Worm (Caenorhabditis elegans) whole organism, L2 larva: Measurements from ENCODE around the gene rbm-7.

Experiments used
- C34F6.9 ChIP-seq: fragments of 150-350 bp; optimal IDR thresholded peaks from 2 replicates; lab custom pipeline; 2014; ENCODE audit warnings: missing biosample characterization, missing genetic modification characterization
- F13H6.1 ChIP-seq: sonication (generic microtip); optimal IDR thresholded peaks from 2 replicates; lab custom pipeline; 2016; ENCODE audit warnings: missing genetic modification characterization, missing compliant biosample characterization
- R02D3.7 ChIP-seq: fragments of 150-350 bp; optimal IDR thresholded peaks from 2 replicates; lab custom pipeline; 2014; ENCODE audit warnings: missing biosample characterization, missing genetic modification characterization
- Y55F3AM.14 ChIP-seq: fragments of 200-800 bp; sonication (Bioruptor generic); optimal IDR thresholded peaks from 2 replicates; lab custom pipeline; 2018; ENCODE audit warnings: mild to moderate bottlenecking, missing genetic modification characterization, missing compliant biosample characterization
- ZK546.5 ChIP-seq: sonication (generic microtip); optimal IDR thresholded peaks from 2 replicates; lab custom pipeline; 2017; ENCODE audit warnings: missing biosample characterization, missing genetic modification characterization
- aly-2 ChIP-seq: fragments of 150-350 bp; optimal IDR thresholded peaks from 2 replicates; lab custom pipeline; 2014; ENCODE audit warnings: missing biosample characterization, missing genetic modification characterization
- ama-1 ChIP-seq: fragments of 150-350 bp; optimal IDR thresholded peaks from 2 replicates; lab custom pipeline; 2018; ENCODE audit warnings: inconsistent platforms
- blmp-1 ChIP-seq: sonication (generic microtip); optimal IDR thresholded peaks from 2 replicates; lab custom pipeline; 2017; ENCODE audit warnings: missing genetic modification characterization, mild to moderate bottlenecking, missing compliant biosample characterization, antibody characterized with exemption, moderate library complexity; ENCODE audit not compliant: insufficient read depth
- ceh-82 ChIP-seq: fragments of 150-350 bp; optimal IDR thresholded peaks from 2 replicates; lab custom pipeline; 2014; ENCODE audit warnings: missing biosample characterization, missing genetic modification characterization
- crh-2 ChIP-seq: sonication (generic microtip); optimal IDR thresholded peaks from 2 replicates; lab custom pipeline; 2017; ENCODE audit warnings: missing biosample characterization, missing genetic modification characterization
- dmd-4 ChIP-seq: sonication (generic microtip); optimal IDR thresholded peaks from 2 replicates; lab custom pipeline; 2017; ENCODE audit warnings: missing biosample characterization, missing genetic modification characterization
- egl-27 ChIP-seq: sonication (generic microtip); optimal IDR thresholded peaks from 3 replicates; lab custom pipeline; 2017; ENCODE audit warnings: missing biosample characterization, missing genetic modification reagents, missing genetic modification characterization
- elt-1 ChIP-seq: fragments of 150-350 bp; optimal IDR thresholded peaks from 2 replicates; lab custom pipeline; 2014; ENCODE audit warnings: missing biosample characterization, missing genetic modification characterization
- elt-3 ChIP-seq: sonication (generic microtip); optimal IDR thresholded peaks from 2 replicates; lab custom pipeline; 2017; ENCODE audit warnings: missing biosample characterization, missing genetic modification characterization
- fos-1 ChIP-seq: fragments of 150-350 bp; optimal IDR thresholded peaks from 2 replicates; lab custom pipeline; 2014; ENCODE audit warnings: missing biosample characterization, missing genetic modification characterization
- gmeb-1 ChIP-seq: fragments of 150-350 bp; optimal IDR thresholded peaks from 2 replicates; lab custom pipeline; 2014; ENCODE audit warnings: missing biosample characterization, missing genetic modification characterization
- lin-11 ChIP-seq: fragments of 150-350 bp; sonication (generic microtip); optimal IDR thresholded peaks from 2 replicates; lab custom pipeline; 2014; ENCODE audit warnings: missing biosample characterization, missing genetic modification characterization, inconsistent platforms, mixed read lengths
- lin-13 ChIP-seq: fragments of 150-350 bp; optimal IDR thresholded peaks from 2 replicates; lab custom pipeline; 2014; ENCODE audit warnings: missing biosample characterization, missing genetic modification reagents, missing genetic modification characterization
- lsy-2 ChIP-seq, 2 experiments: fragments of 150-350 bp in 1 of 2; sonication (generic microtip) in 1 of 2; optimal IDR thresholded peaks; 2 replicates each; lab custom pipeline; 2014 to 2017; ENCODE audit warnings: missing biosample characterization in 2 of 2, missing genetic modification characterization in 2 of 2
- mab-5 ChIP-seq: fragments of 150-350 bp; optimal IDR thresholded peaks from 2 replicates; lab custom pipeline; 2014; ENCODE audit warnings: missing biosample characterization, missing genetic modification characterization
- mbf-1 ChIP-seq: sonication (generic microtip); optimal IDR thresholded peaks from 2 replicates; lab custom pipeline; 2017; ENCODE audit warnings: missing biosample characterization, missing genetic modification characterization
- mdl-1 ChIP-seq, 2 experiments: fragments of 150-350 bp in 1 of 2; sonication (generic microtip) in 1 of 2; optimal IDR thresholded peaks; 2 replicates each; lab custom pipeline; 2017; ENCODE audit warnings: missing biosample characterization in 2 of 2, missing genetic modification characterization in 2 of 2
- nhr-10 ChIP-seq: sonication (generic microtip); optimal IDR thresholded peaks from 2 replicates; lab custom pipeline; 2017; ENCODE audit warnings: missing biosample characterization, missing genetic modification characterization
- nhr-25 ChIP-seq: fragments of 150-350 bp; sonication (generic microtip); optimal IDR thresholded peaks from 3 replicates; lab custom pipeline; 2014; ENCODE audit warnings: missing biosample characterization, missing genetic modification characterization
- nhr-6 ChIP-seq: fragments of 150-350 bp; optimal IDR thresholded peaks from 2 replicates; lab custom pipeline; 2014; ENCODE audit warnings: missing biosample characterization, missing genetic modification characterization
- nhr-77 ChIP-seq: fragments of 150-350 bp; optimal IDR thresholded peaks from 2 replicates; lab custom pipeline; 2014; ENCODE audit warnings: missing biosample characterization, missing genetic modification characterization
- peb-1 ChIP-seq: fragments of 150-350 bp; optimal IDR thresholded peaks from 2 replicates; lab custom pipeline; 2014; ENCODE audit warnings: missing biosample characterization, missing genetic modification characterization
- skn-1 ChIP-seq: sonication (generic microtip); optimal IDR thresholded peaks from 2 replicates; lab custom pipeline; 2017; ENCODE audit warnings: missing biosample characterization, missing genetic modification characterization
- sma-9 ChIP-seq, 2 experiments: fragments of 150-350 bp in 1 of 2; sonication (generic microtip) in 1 of 2; optimal IDR thresholded peaks; 2 replicates each; lab custom pipeline; 2014 to 2016; ENCODE audit warnings: missing genetic modification characterization in 2 of 2, mild to moderate bottlenecking in 1 of 2, missing biosample characterization in 1 of 2, missing compliant biosample characterization in 1 of 2, missing genetic modification reagents in 1 of 2, moderate library complexity in 1 of 2
- unc-55 ChIP-seq: fragments of 150-350 bp; sonication (generic microtip); optimal IDR thresholded peaks from 3 replicates; lab custom pipeline; 2014; ENCODE audit warnings: missing biosample characterization, missing genetic modification reagents, missing genetic modification characterization
- unc-62 ChIP-seq: fragments of 150-350 bp; optimal IDR thresholded peaks from 2 replicates; lab custom pipeline; 2014; ENCODE audit warnings: missing biosample characterization, missing genetic modification reagents, missing genetic modification characterization
- ztf-11 ChIP-seq: sonication (generic microtip); optimal IDR thresholded peaks from 2 replicates; lab custom pipeline; 2017; ENCODE audit warnings: missing biosample characterization, missing genetic modification characterization

The rbm-7 gene

ce11 chrIII:12932776-12933175 is 1.1 kb upstream of the rbm-7 start:
- TF ChIP-seq elt-1 (tag; lab: Kevin White, UChicago) (no peak), skn-1 (tag; lab: Kevin White, UChicago) (peak; percentile 50), nhr-77 (tag; lab: Kevin White, UChicago) (no peak), lin-11 (tag; lab: Kevin White, UChicago) (no peak)
- TF ChIP-seq, all 48 proteins: peak for 1

- no peak for TF ChIP-seq fos-1 (tag; lab: Kevin White, UChicago)
These were observed 559 bp downstream of the rbm-7 start for ce11 chrIII:12931108-12931507.

- TF ChIP-seq ztf-11 (tag; lab: Kevin White, UChicago) (no peak), aly-2 (tag; lab: Kevin White, UChicago) (no peak), elt-3 (no peak), nhr-25 (tag; lab: Kevin White, UChicago) (no peak), mab-5 (tag; lab: Kevin White, UChicago) (no peak), Y55F3AM.14 (GFP tag; lab: Kevin White, UChicago) (no peak), blmp-1 (tag; lab: Kevin White, UChicago) (no peak), R02D3.7 (no peak), ZK546.5 (no peak), dmd-4 (no peak), mdl-1 (tag; optimal IDR thresholded peaks at IDR 0.05; lab: Kevin White, UChicago) (no peak), nhr-6 (tag; lab: Kevin White, UChicago) (no peak), lsy-2 (tag; optimal IDR thresholded peaks at IDR 0.05; lab: Kevin White, UChicago) (no peak), unc-62 (GFP tag; lab: Kevin White, UChicago) (no peak)
These were observed 2.1 kb downstream of the rbm-7 start, which contains the start of gene Y37D8A.19 for ce11 chrIII:12929573-12929972. TSS of gene Y37D8A.19 (plus strand) at chrIII:12929873.

- TF ChIP-seq lin-11 (tag; lab: Kevin White, UChicago) (no peak), mbf-1 (tag; lab: Kevin White, UChicago) (no peak), dmd-4 (no peak), F13H6.1 (no peak), lsy-2 (tag; optimal IDR thresholded peaks at IDR 0.05; lab: Kevin White, UChicago) (peak in 1 of 2 experiments; percentile 72), fos-1 (tag; lab: Kevin White, UChicago) (peak; percentile 29), mab-5 (tag; lab: Kevin White, UChicago) (no peak), Y55F3AM.14 (GFP tag; lab: Kevin White, UChicago) (no peak), ceh-82 (no peak), C34F6.9 (tag; lab: Kevin White, UChicago) (peak; percentile 40), aly-2 (tag; lab: Kevin White, UChicago) (no peak), R02D3.7 (no peak), unc-55 (GFP tag; lab: Kevin White, UChicago) (peak; percentile 28), ama-1 (lab: Kevin White, UChicago) (no peak), sma-9 (GFP tag; optimal IDR thresholded peaks at IDR 0.05; lab: Kevin White, UChicago) (no peak), sma-9 (tag; optimal IDR thresholded peaks at IDR 0.05; lab: Kevin White, UChicago) (no peak), egl-27 (tag; lab: Kevin White, UChicago) (no peak), lin-13 (peak; percentile 52), nhr-25 (tag; lab: Kevin White, UChicago) (no peak), crh-2 (tag; lab: Kevin White, UChicago) (no peak), gmeb-1 (tag; lab: Kevin White, UChicago) (no peak), peb-1 (no peak)
These were observed 5.6 kb downstream of the rbm-7 start, which contains the start of the genes npp-25 and mrps-10 for ce11 chrIII:12925947-12926607. TSS of gene npp-25 (minus strand) at chrIII:12925997. TSS of gene mrps-10 (plus strand) at chrIII:12926557.

ce11 chrIII:12920810-12921209 is 10.9 kb downstream of the rbm-7 start:
- no peak for TF ChIP-seq nhr-10 (tag; lab: Kevin White, UChicago)
